Fruit fly (Drosophila melanogaster) whole organism, embryonic: ENCODE data around the gene CG32102.

Experiments
- B-H1 ChIP-seq: fragments of 200-800 bp; sonication (Bioruptor generic); IDR thresholded peaks from 3 replicates; pipeline ENCODE4 v1.3.6; 2022; ENCODE audit warnings: missing biosample characterization, missing genetic modification characterization
- Bgb ChIP-seq: fragments of 200-800 bp; sonication (Bioruptor generic); IDR thresholded peaks from 2 replicates; pipeline ENCODE4 v1.3.6; 2022; ENCODE audit warnings: missing biosample characterization, missing genetic modification characterization; ENCODE audit not compliant: partially characterized antibody
- Blimp-1 ChIP-seq: fragments of 200-800 bp; sonication (Bioruptor generic); optimal IDR thresholded peaks from 3 replicates; lab custom pipeline; 2018; ENCODE audit warnings: missing biosample characterization, missing genetic modification characterization, mild to moderate bottlenecking, moderate library complexity, missing genetic modification reagents
- CG12659 ChIP-seq: fragments of 200-800 bp; sonication (Bioruptor generic); optimal IDR thresholded peaks from 3 replicates; lab custom pipeline; 2017; ENCODE audit warnings: mild to moderate bottlenecking, missing biosample characterization, missing genetic modification reagents, missing genetic modification characterization
- CG12769 ChIP-seq: fragments of 200-800 bp; sonication (Bioruptor generic); optimal IDR thresholded peaks from 2 replicates; lab custom pipeline; 2019; ENCODE audit warnings: missing biosample characterization, mild to moderate bottlenecking, missing genetic modification characterization, moderate library complexity
- CG1529 ChIP-seq: fragments of 200-800 bp; sonication (Bioruptor generic); optimal IDR thresholded peaks from 3 replicates; lab custom pipeline; 2018; ENCODE audit warnings: missing biosample characterization, missing genetic modification characterization
- CG1832 ChIP-seq: fragments of 200-800 bp; sonication (Bioruptor generic); optimal IDR thresholded peaks from 2 replicates; lab custom pipeline; 2017; ENCODE audit warnings: missing biosample characterization, mild to moderate bottlenecking, missing genetic modification characterization, inconsistent platforms
- CG18476 ChIP-seq: fragments of 200-800 bp; sonication (Bioruptor generic); optimal IDR thresholded peaks from 2 replicates; lab custom pipeline; 2016; ENCODE audit warnings: missing biosample characterization, mild to moderate bottlenecking, missing genetic modification characterization
- CG2202 ChIP-seq: fragments of 200-800 bp; sonication (Bioruptor generic); optimal IDR thresholded peaks from 2 replicates; lab custom pipeline; 2018; ENCODE audit warnings: missing biosample characterization, mild to moderate bottlenecking, missing genetic modification characterization
- CG6175 ChIP-seq: fragments of 200-800 bp; sonication (Bioruptor generic); IDR thresholded peaks from 3 replicates; pipeline ENCODE4 v1.3.6; 2022; ENCODE audit warnings: missing biosample characterization, missing genetic modification characterization
- CG6854 ChIP-seq: fragments of 200-800 bp; sonication (Bioruptor generic); optimal IDR thresholded peaks from 3 replicates; lab custom pipeline; 2017; ENCODE audit warnings: missing biosample characterization, mild to moderate bottlenecking, missing genetic modification characterization
- CG7271 ChIP-seq: fragments of 200-800 bp; sonication (Bioruptor generic); optimal IDR thresholded peaks from 2 replicates; lab custom pipeline; 2018; ENCODE audit warnings: missing biosample characterization, mild to moderate bottlenecking, missing genetic modification characterization, moderate library complexity
- CG9797 ChIP-seq: fragments of 200-800 bp; sonication (Bioruptor generic); optimal IDR thresholded peaks from 3 replicates; lab custom pipeline; 2018; ENCODE audit warnings: missing biosample characterization, mild to moderate bottlenecking, missing genetic modification characterization
- CHES-1-like ChIP-seq: fragments of 200-800 bp; sonication (Bioruptor generic); optimal IDR thresholded peaks from 2 replicates; lab custom pipeline; 2016; ENCODE audit warnings: missing biosample characterization, missing genetic modification characterization
- D ChIP-seq, 2 experiments: fragments of 200-800 bp in 1 of 2; fragments of >200 bp in 1 of 2; sonication (Bioruptor generic) in 1 of 2; optimal IDR thresholded peaks; 2 replicates in 1 of 2; 3 replicates in 1 of 2; lab custom pipeline; 2017; ENCODE audit warnings: mild to moderate bottlenecking in 1 of 2, missing biosample characterization in 1 of 2, missing genetic modification characterization in 1 of 2, missing genetic modification reagents in 1 of 2
- D19B ChIP-seq: fragments of 200-800 bp; sonication (Bioruptor generic); optimal IDR thresholded peaks from 2 replicates; lab custom pipeline; 2017; ENCODE audit warnings: missing biosample characterization, mild to moderate bottlenecking, missing genetic modification characterization
- Dad ChIP-seq: fragments of 200-800 bp; sonication (Bioruptor generic); optimal IDR thresholded peaks from 3 replicates; lab custom pipeline; 2016; ENCODE audit warnings: missing biosample characterization, missing genetic modification characterization
- Deaf1 ChIP-seq: fragments of 200-800 bp; optimal IDR thresholded peaks from 3 replicates; lab custom pipeline; 2019; ENCODE audit warnings: missing biosample characterization, mild to moderate bottlenecking, missing genetic modification characterization, moderate library complexity
- Dfd ChIP-seq, 2 experiments: fragments of >200 bp; optimal IDR thresholded peaks; 2 replicates each; lab custom pipeline; 2017; ENCODE audit warnings: missing biosample characterization in 2 of 2, missing genetic modification characterization in 2 of 2
- Dref ChIP-seq: fragments of 200-800 bp; sonication (Bioruptor generic); IDR thresholded peaks from 2 replicates; pipeline ENCODE4 v1.3.6; 2022; ENCODE audit warnings: missing biosample characterization, missing genetic modification characterization
- HHEX ChIP-seq: fragments of 200-800 bp; sonication (Bioruptor generic); optimal IDR thresholded peaks from 3 replicates; lab custom pipeline; 2017; ENCODE audit warnings: missing biosample characterization, mild to moderate bottlenecking, missing genetic modification characterization, missing genetic modification reagents
- HLH54F ChIP-seq: fragments of 200-800 bp; sonication (Bioruptor generic); optimal IDR thresholded peaks from 3 replicates; lab custom pipeline; 2016; ENCODE audit warnings: missing biosample characterization, missing genetic modification characterization
- Hmr ChIP-seq: fragments of 200-800 bp; sonication (Bioruptor generic); optimal IDR thresholded peaks from 3 replicates; lab custom pipeline; 2017; ENCODE audit warnings: mild to moderate bottlenecking, missing biosample characterization, missing genetic modification reagents, missing genetic modification characterization
- Hsf ChIP-seq: fragments of 200-800 bp; sonication (Bioruptor generic); optimal IDR thresholded peaks from 3 replicates; lab custom pipeline; 2016; ENCODE audit warnings: missing biosample characterization, missing genetic modification characterization
- Lhr ChIP-seq: fragments of 200-800 bp; sonication (Bioruptor generic); optimal IDR thresholded peaks from 3 replicates; lab custom pipeline; 2017; ENCODE audit warnings: mild to moderate bottlenecking, missing biosample characterization, missing genetic modification reagents, missing genetic modification characterization
- Lpt ChIP-seq: fragments of >200 bp; optimal IDR thresholded peaks from 2 replicates; lab custom pipeline; 2018; ENCODE audit warnings: missing biosample characterization, missing genetic modification characterization
- Med ChIP-seq: fragments of 200-800 bp; sonication (Bioruptor generic); peaks from one replicate; lab custom pipeline; 2016; ENCODE audit warnings: missing biosample characterization, missing genetic modification characterization, mild to moderate bottlenecking, inconsistent platforms, moderate library complexity
- Mrtf ChIP-seq: fragments of 200-800 bp; sonication (Bioruptor generic); IDR thresholded peaks from 3 replicates; pipeline ENCODE4 v1.3.6; 2022; ENCODE audit warnings: missing biosample characterization, missing genetic modification characterization
- NfI ChIP-seq: fragments of 200-800 bp; sonication (Bioruptor generic); optimal IDR thresholded peaks from 3 replicates; lab custom pipeline; 2018; ENCODE audit warnings: missing biosample characterization, mild to moderate bottlenecking, missing genetic modification characterization, moderate library complexity
- Sin3A ChIP-seq: fragments of >200 bp; optimal IDR thresholded peaks from 2 replicates; lab custom pipeline; 2018
- Sry-δ ChIP-seq: fragments of 200-800 bp; sonication (Bioruptor generic); optimal IDR thresholded peaks from 2 replicates; lab custom pipeline; 2016; ENCODE audit warnings: missing biosample characterization, missing genetic modification characterization
- bbx ChIP-seq: fragments of 200-800 bp; sonication (Bioruptor generic); IDR thresholded peaks from 2 replicates; pipeline ENCODE4 v1.3.6; 2022; ENCODE audit warnings: missing biosample characterization, missing genetic modification characterization; ENCODE audit not compliant: partially characterized antibody
- danr ChIP-seq: fragments of 200-800 bp; sonication (Bioruptor generic); IDR thresholded peaks from 2 replicates; pipeline ENCODE4 v1.3.6; 2022; ENCODE audit warnings: missing biosample characterization, missing genetic modification characterization
- esg ChIP-seq: fragments of 200-800 bp; sonication (Bioruptor generic); conservative IDR thresholded peaks from 2 replicates; pipeline ENCODE4 v1.3.6; 2022; ENCODE audit warnings: missing biosample characterization, missing genetic modification characterization
- gem ChIP-seq: fragments of 200-800 bp; sonication (Bioruptor generic); optimal IDR thresholded peaks from 2 replicates; lab custom pipeline; 2019; ENCODE audit warnings: missing biosample characterization, mild to moderate bottlenecking, missing genetic modification characterization, moderate library complexity
- gfzf ChIP-seq: fragments of 200-800 bp; sonication (Bioruptor generic); optimal IDR thresholded peaks from 2 replicates; lab custom pipeline; 2016; ENCODE audit warnings: missing biosample characterization, mild to moderate bottlenecking, missing genetic modification characterization, moderate library complexity
- hb ChIP-seq: fragments of 200-800 bp; sonication (Bioruptor generic); IDR thresholded peaks from 3 replicates; pipeline ENCODE4 v1.3.6; 2022; ENCODE audit warnings: missing biosample characterization, missing genetic modification characterization; ENCODE audit not compliant: partially characterized antibody
- hkb ChIP-seq, 2 experiments: fragments of 200-800 bp in 1 of 2; fragments of >200 bp in 1 of 2; sonication (Bioruptor generic) in 1 of 2; IDR thresholded peaks in 1 of 2; optimal IDR thresholded peaks in 1 of 2; 2 replicates each; pipeline versions ENCODE4 v1.3.6 to Lab custom; 2017 to 2022; ENCODE audit warnings: missing biosample characterization in 1 of 2, missing genetic modification characterization in 1 of 2
- mam ChIP-seq: fragments of 200-800 bp; sonication (Bioruptor generic); optimal IDR thresholded peaks from 3 replicates; lab custom pipeline; 2016; ENCODE audit warnings: missing biosample characterization, missing genetic modification characterization
- nmo ChIP-seq: fragments of 200-800 bp; sonication (Bioruptor generic); optimal IDR thresholded peaks from 2 replicates; lab custom pipeline; 2018; ENCODE audit warnings: missing biosample characterization, mild to moderate bottlenecking, missing genetic modification characterization, moderate library complexity
- phol ChIP-seq: fragments of 200-800 bp; sonication (Bioruptor generic); optimal IDR thresholded peaks from 3 replicates; lab custom pipeline; 2018; ENCODE audit warnings: missing biosample characterization, mild to moderate bottlenecking, missing genetic modification characterization, moderate library complexity
- prd ChIP-seq, 3 experiments: fragments of >200 bp in 2 of 3; fragments of 200-800 bp in 1 of 3; sonication (Bioruptor generic) in 1 of 3; optimal IDR thresholded peaks in 2 of 3; IDR thresholded peaks in 1 of 3; 2 replicates in 2 of 3; 3 replicates in 1 of 3; pipeline versions ENCODE4 v1.3.6 to Lab custom; 2017 to 2022; ENCODE audit warnings: missing biosample characterization in 1 of 3, missing genetic modification characterization in 1 of 3
- pros ChIP-seq: fragments of 200-800 bp; sonication (Bioruptor generic); optimal IDR thresholded peaks from 3 replicates; lab custom pipeline; 2019; ENCODE audit warnings: missing biosample characterization, mild to moderate bottlenecking, missing genetic modification characterization, moderate library complexity
- sens ChIP-seq: fragments of 200-800 bp; sonication (Bioruptor generic); peaks from one replicate; lab custom pipeline; 2016; ENCODE audit warnings: missing biosample characterization, missing genetic modification characterization
- sens-2 ChIP-seq: fragments of 200-800 bp; sonication (Bioruptor generic); IDR thresholded peaks from 2 replicates; pipeline ENCODE4 v1.3.6; 2022; ENCODE audit warnings: missing biosample characterization, missing genetic modification characterization
- shn ChIP-seq: fragments of 200-800 bp; sonication (Bioruptor generic); optimal IDR thresholded peaks from 3 replicates; lab custom pipeline; 2016; ENCODE audit warnings: missing biosample characterization, missing genetic modification characterization
- sim ChIP-seq: fragments of 200-800 bp; sonication (Bioruptor generic); IDR thresholded peaks from 2 replicates; pipeline ENCODE4 v1.3.6; 2022; ENCODE audit warnings: missing biosample characterization, missing genetic modification characterization
- sna ChIP-seq: fragments of 200-800 bp; sonication (Bioruptor generic); IDR thresholded peaks from 2 replicates; pipeline ENCODE4 v1.3.6; 2022; ENCODE audit warnings: missing biosample characterization, missing genetic modification characterization; ENCODE audit not compliant: partially characterized antibody
- tgo ChIP-seq: fragments of 200-800 bp; sonication (Bioruptor generic); IDR thresholded peaks from 3 replicates; pipeline ENCODE4 v1.3.6; 2022; ENCODE audit warnings: missing biosample characterization, missing genetic modification characterization
- vvl ChIP-seq: fragments of 200-800 bp; sonication (Bioruptor generic); IDR thresholded peaks from 2 replicates; pipeline ENCODE4 v1.3.6; 2022; ENCODE audit warnings: missing biosample characterization, missing genetic modification characterization

CG32102 gene

dm6 chr3L:12470509-12470908, 925 bp upstream of the CG32102 start (continued):
- peak; percentile 23; the same call in 1 of the 2 replicates for TF ChIP-seq bbx (GFP tag; lab: Robert Waterston, UW)
- no peak for TF ChIP-seq esg (GFP tag; lab: Robert Waterston, UW)
- TF ChIP-seq CG6854 (GFP tag; lab: Kevin White, UChicago): no peak
- no peak for TF ChIP-seq danr (GFP tag; lab: Robert Waterston, UW)
- TF ChIP-seq pros: no peak
- peak; percentile 27 for TF ChIP-seq CG1832
- no peak for TF ChIP-seq NfI (GFP tag; lab: Kevin White, UChicago)
- TF ChIP-seq Lpt (GFP tag; lab: Kevin White, UChicago): no peak
- no peak for TF ChIP-seq CG6175
- TF ChIP-seq Hmr: no peak
- no peak for TF ChIP-seq tgo
- TF ChIP-seq CHES-1-like (GFP tag; lab: Kevin White, UChicago): no peak
- no peak for TF ChIP-seq Lhr (GFP tag; lab: Kevin White, UChicago)
- TF ChIP-seq Med (GFP tag; lab: Kevin White, UChicago): peak; percentile 59
- TF ChIP-seq Bgb (GFP tag; lab: Robert Waterston, UW): no peak
- TF ChIP-seq D (optimal IDR thresholded peaks at IDR 0.05; lab: Kevin White, UChicago): no peak
- no peak for TF ChIP-seq D (GFP tag; optimal IDR thresholded peaks at IDR 0.05; lab: Kevin White, UChicago)
- TF ChIP-seq sna (GFP tag; lab: Robert Waterston, UW): no peak
- no peak for TF ChIP-seq Sry-δ
- 0 out of 3 replicates have a peak, but pooled peaks have one; percentile 31 for TF ChIP-seq hb (GFP tag; lab: Robert Waterston, UW)
- peak; percentile 33 for TF ChIP-seq sens
- no peak for TF ChIP-seq nmo (GFP tag; lab: Kevin White, UChicago)
- TF ChIP-seq B-H1 (GFP tag; lab: Robert Waterston, UW): no peak
- TF ChIP-seq mam: no peak
- no peak for TF ChIP-seq HLH54F (GFP tag; lab: Kevin White, UChicago)
- TF ChIP-seq Hsf (GFP tag; lab: Kevin White, UChicago): no peak
- no peak for TF ChIP-seq CG7271
- no peak for TF ChIP-seq prd (optimal IDR thresholded peaks at IDR 0.05; lab: Kevin White, UChicago)
- TF ChIP-seq prd (GFP tag; IDR thresholded peaks at IDR 0.05; lab: Robert Waterston, UW): 0 out of 3 replicates have a peak, but pooled peaks have one; percentile 20
- 0 out of 2 replicates have a peak, but pooled peaks have one; percentile 7 for TF ChIP-seq Dref (GFP tag; lab: Robert Waterston, UW)
- no peak for TF ChIP-seq CG2202 (tag; lab: Kevin White, UChicago)
- TF ChIP-seq CG12659 (GFP tag; lab: Kevin White, UChicago): no peak
- TF ChIP-seq, all 482 proteins: peak for 9

- TF ChIP-seq prd (optimal IDR thresholded peaks at IDR 0.05; lab: Kevin White, UChicago) (no peak), prd (GFP tag; IDR thresholded peaks at IDR 0.05; lab: Robert Waterston, UW) (no peak; the same call in 2 of the 3 replicates), phol (tag; lab: Kevin White, UChicago) (peak; percentile 79), HHEX (GFP tag; lab: Kevin White, UChicago) (peak; percentile 45), CG18476 (GFP tag; lab: Kevin White, UChicago) (no peak), hkb (optimal IDR thresholded peaks at IDR 0.05; lab: Kevin White, UChicago) (peak; percentile 74), hkb (GFP tag; IDR thresholded peaks at IDR 0.05; lab: Robert Waterston, UW) (0 out of 2 replicates have a peak, but pooled peaks have one; percentile 51), gem (no peak), Dad (GFP tag; lab: Kevin White, UChicago) (peak; percentile 35), D19B (no peak), Dfd (GFP tag; optimal IDR thresholded peaks at IDR 0.05; lab: Kevin White, UChicago) (no peak), CG1529 (no peak), sim (GFP tag; lab: Robert Waterston, UW) (no peak), gfzf (GFP tag; lab: Kevin White, UChicago) (no peak), Mrtf (GFP tag; lab: Robert Waterston, UW) (no peak), CG12769 (tag; lab: Kevin White, UChicago) (no peak), shn (GFP tag; lab: Kevin White, UChicago) (peak; percentile 30), CG9797 (GFP tag; lab: Kevin White, UChicago) (no peak), vvl (GFP tag; lab: Robert Waterston, UW) (peak; percentile 79), Sin3A (lab: Kevin White, UChicago) (no peak), sens-2 (GFP tag; lab: Robert Waterston, UW) (no peak), Deaf1 (tag; lab: Kevin White, UChicago) (no peak), Blimp-1 (GFP tag; lab: Kevin White, UChicago) (peak; percentile 26)
These were observed 1.6 kb downstream of the CG32102 start, which contains the start of gene eyg for dm6 chr3L:12468016-12468415. Gene eyg (minus strand): TSS chr3L:12468021.
